Worm (Caenorhabditis elegans): ENCODE measurements around the gene srh-61.

- no peak for TF ChIP-seq nhr-28 (tag; optimal IDR thresholded peaks at IDR 0.05)
- TF ChIP-seq elt-3 (tag; optimal IDR thresholded peaks at IDR 0.05), result no peak
- no peak for TF ChIP-seq lsy-2 (tag; optimal IDR thresholded peaks at IDR 0.05)
- no peak for TF ChIP-seq nhr-237 (tag; optimal IDR thresholded peaks at IDR 0.05)
- no peak for TF ChIP-seq lin-13 (tag; optimal IDR thresholded peaks at IDR 0.05)
Observed at ce11 chrII:12514620-12515019, 1.6 kb downstream of the srh-61 start, which contains the start of gene srh-69.

All from whole organism, mixed stage, embryonic.